Worm (Caenorhabditis elegans) whole organism, early embryonic: ENCODE data around the gene ZC239.16.

Experiments
- flt-1 ChIP-seq: fragments of 200-800 bp; sonication (Bioruptor generic); IDR thresholded peaks from 2 replicates; pipeline ENCODE4 v1.3.6; 2022; ENCODE audit warnings: missing genetic modification characterization, missing compliant biosample characterization
- hmg-4 ChIP-seq: fragments of 200-800 bp; sonication (Bioruptor generic); optimal IDR thresholded peaks from 2 replicates; lab custom pipeline; 2018; ENCODE audit warnings: mild to moderate bottlenecking, missing genetic modification characterization, missing compliant biosample characterization

DNA sequence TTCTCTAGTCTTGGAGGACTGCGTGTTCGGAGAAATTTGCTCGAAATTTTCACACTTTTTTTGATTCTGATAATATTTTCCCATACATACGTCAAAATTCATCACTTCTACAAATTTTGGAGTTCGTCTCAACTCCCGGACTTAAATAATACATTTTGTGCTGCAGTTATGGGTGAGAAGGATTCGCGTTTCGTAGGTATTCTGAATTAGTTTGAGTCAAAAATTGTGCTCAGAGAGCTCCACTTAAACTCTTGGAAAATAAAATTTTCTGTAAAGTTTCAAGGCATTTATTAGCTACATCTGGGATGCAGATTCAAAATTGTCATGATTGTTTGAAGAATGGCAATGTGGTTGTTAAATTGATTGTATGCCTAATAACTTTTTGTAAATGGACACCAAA, 11.2 kb downstream of the ZC239.16 start, which contains the start of gene ZC239.4:
- TF ChIP-seq flt-1 (GFP tag; lab: Robert Waterston, UW) (no peak), hmg-4 (GFP tag; lab: Kevin White, UChicago) (no peak)
